Fruit fly (Drosophila melanogaster) whole organism, prepupa: Measurements from ENCODE around the gene Grip128.
A peak's percentile ranks its signal among the peaks of the same experiment; 100 is the strongest.

Source experiments
- CG10631 ChIP-seq: fragments of 200-800 bp; sonication (Bioruptor generic); optimal IDR thresholded peaks from 2 replicates; lab custom pipeline; 2016; ENCODE audit warnings: missing biosample characterization, missing genetic modification characterization
- CG10669 ChIP-seq: fragments of 200-800 bp; sonication (Bioruptor generic); optimal IDR thresholded peaks from 3 replicates; lab custom pipeline; 2018; ENCODE audit warnings: missing biosample characterization, mild to moderate bottlenecking, missing genetic modification characterization, moderate library complexity
- CG11294 ChIP-seq: fragments of 200-800 bp; sonication (Bioruptor generic); IDR thresholded peaks from 2 replicates; pipeline ENCODE4 v1.3.6; 2022; ENCODE audit warnings: missing biosample characterization, missing genetic modification characterization
- CG11762 ChIP-seq: fragments of 200-800 bp; sonication (Bioruptor generic); optimal IDR thresholded peaks from 3 replicates; lab custom pipeline; 2016; ENCODE audit warnings: missing biosample characterization, missing genetic modification characterization; ENCODE audit not compliant: insufficient read depth
- CG11902 ChIP-seq: fragments of 200-800 bp; sonication (Bioruptor generic); optimal IDR thresholded peaks from 3 replicates; lab custom pipeline; 2016; ENCODE audit warnings: missing biosample characterization, missing genetic modification characterization
- CG15336 ChIP-seq: fragments of 200-800 bp; sonication (Bioruptor generic); IDR thresholded peaks from 2 replicates; pipeline ENCODE4 v1.3.6; 2022; ENCODE audit warnings: missing biosample characterization, missing genetic modification characterization
- CG16779 ChIP-seq: fragments of 200-800 bp; sonication (Bioruptor generic); optimal IDR thresholded peaks from 3 replicates; lab custom pipeline; 2017; ENCODE audit warnings: missing biosample characterization, mild to moderate bottlenecking, missing genetic modification characterization
- CG3032 ChIP-seq: fragments of 200-800 bp; optimal IDR thresholded peaks from 2 replicates; lab custom pipeline; 2019; ENCODE audit warnings: missing biosample characterization, mild to moderate bottlenecking, missing genetic modification characterization, moderate library complexity
- CG31627 ChIP-seq: fragments of 200-800 bp; sonication (Bioruptor generic); optimal IDR thresholded peaks from 3 replicates; lab custom pipeline; 2016; ENCODE audit warnings: missing biosample characterization, missing genetic modification characterization
- CG32006 ChIP-seq: fragments of 200-800 bp; sonication (Bioruptor generic); optimal IDR thresholded peaks from 3 replicates; lab custom pipeline; 2017; ENCODE audit warnings: missing biosample characterization, mild to moderate bottlenecking, missing genetic modification characterization
- CG34406 ChIP-seq: fragments of 200-800 bp; sonication (Bioruptor generic); optimal IDR thresholded peaks from 3 replicates; lab custom pipeline; 2016; ENCODE audit warnings: missing biosample characterization, missing genetic modification characterization
- CG3919 ChIP-seq: fragments of 200-800 bp; sonication (Bioruptor generic); optimal IDR thresholded peaks from 3 replicates; lab custom pipeline; 2016; ENCODE audit warnings: missing biosample characterization, missing genetic modification characterization
- CG4318 ChIP-seq: fragments of 200-800 bp; sonication (Bioruptor generic); optimal IDR thresholded peaks from 3 replicates; lab custom pipeline; 2017; ENCODE audit warnings: missing biosample characterization, mild to moderate bottlenecking, missing genetic modification characterization
- CG6276 ChIP-seq: fragments of 200-800 bp; sonication (Bioruptor generic); optimal IDR thresholded peaks from 2 replicates; lab custom pipeline; 2017; ENCODE audit warnings: missing biosample characterization, mild to moderate bottlenecking, missing genetic modification characterization
- CG6792 ChIP-seq: fragments of 200-800 bp; sonication (Bioruptor generic); optimal IDR thresholded peaks from 3 replicates; lab custom pipeline; 2016; ENCODE audit warnings: missing biosample characterization, missing genetic modification characterization
- CG6808 ChIP-seq: fragments of 200-800 bp; sonication (Bioruptor generic); optimal IDR thresholded peaks from 3 replicates; lab custom pipeline; 2017; ENCODE audit warnings: missing biosample characterization, missing genetic modification characterization, mild to moderate bottlenecking, moderate library complexity, missing genetic modification reagents
- CG6854 ChIP-seq: fragments of 200-800 bp; sonication (Bioruptor generic); optimal IDR thresholded peaks from 2 replicates; lab custom pipeline; 2017; ENCODE audit warnings: missing biosample characterization, mild to moderate bottlenecking, missing genetic modification characterization
- CG7368 ChIP-seq: fragments of 200-800 bp; sonication (Bioruptor generic); optimal IDR thresholded peaks from 3 replicates; lab custom pipeline; 2016; ENCODE audit warnings: missing biosample characterization, missing genetic modification characterization
- CG8119 ChIP-seq: fragments of 200-800 bp; sonication (Bioruptor generic); IDR thresholded peaks from 3 replicates; pipeline ENCODE4 v1.3.6; 2022; ENCODE audit warnings: missing biosample characterization, missing genetic modification characterization
- CG8632 ChIP-seq: fragments of 200-800 bp; sonication (Bioruptor generic); optimal IDR thresholded peaks from 3 replicates; lab custom pipeline; 2016; ENCODE audit warnings: missing biosample characterization, missing genetic modification characterization
- CG9139 ChIP-seq: fragments of 200-800 bp; sonication (Bioruptor generic); optimal IDR thresholded peaks from 3 replicates; lab custom pipeline; 2017; ENCODE audit warnings: missing biosample characterization, mild to moderate bottlenecking, missing genetic modification characterization
- Eip75B ChIP-seq: fragments of 200-800 bp; sonication (Bioruptor generic); optimal IDR thresholded peaks from 3 replicates; lab custom pipeline; 2016; ENCODE audit warnings: missing biosample characterization, missing genetic modification characterization
- Eip78C ChIP-seq: fragments of 200-800 bp; sonication (Bioruptor generic); peaks from one replicate; lab custom pipeline; 2016; ENCODE audit warnings: missing biosample characterization, missing genetic modification characterization
- Eip93F ChIP-seq: fragments of 200-800 bp; sonication (Bioruptor generic); optimal IDR thresholded peaks from 2 replicates; lab custom pipeline; 2016; ENCODE audit warnings: missing biosample characterization, mild to moderate bottlenecking, missing genetic modification characterization
- Ets21C ChIP-seq: fragments of 200-800 bp; sonication (Bioruptor generic); optimal IDR thresholded peaks from 3 replicates; lab custom pipeline; 2016; ENCODE audit warnings: missing biosample characterization, missing genetic modification characterization
- Gug ChIP-seq: fragments of 200-800 bp; sonication (Bioruptor generic); IDR thresholded peaks from 2 replicates; pipeline ENCODE4 v1.3.6; 2022; ENCODE audit warnings: missing biosample characterization, missing genetic modification characterization
- Hr38 ChIP-seq: sonication (Bioruptor generic); optimal IDR thresholded peaks from 2 replicates; lab custom pipeline; 2016; ENCODE audit warnings: missing biosample characterization, missing genetic modification characterization
- Hr39 ChIP-seq: fragments of 200-800 bp; sonication (Bioruptor generic); optimal IDR thresholded peaks from 2 replicates; lab custom pipeline; 2016; ENCODE audit warnings: missing biosample characterization, missing genetic modification characterization
- Hr4 ChIP-seq: fragments of 200-800 bp; sonication (Bioruptor generic); optimal IDR thresholded peaks from 3 replicates; lab custom pipeline; 2016; ENCODE audit warnings: missing biosample characterization, missing genetic modification characterization
- Lpt ChIP-seq: fragments of 200-800 bp; sonication (Bioruptor generic); optimal IDR thresholded peaks from 3 replicates; lab custom pipeline; 2016; ENCODE audit warnings: missing biosample characterization, missing genetic modification characterization
- Met ChIP-seq: fragments of 200-800 bp; sonication (Bioruptor generic); optimal IDR thresholded peaks from 3 replicates; lab custom pipeline; 2016; ENCODE audit warnings: missing biosample characterization, missing genetic modification characterization
- OdsH ChIP-seq: fragments of 200-800 bp; sonication (Bioruptor generic); optimal IDR thresholded peaks from 3 replicates; lab custom pipeline; 2016; ENCODE audit warnings: missing biosample characterization, missing genetic modification characterization
- Smox ChIP-seq: fragments of 200-800 bp; sonication (Bioruptor generic); optimal IDR thresholded peaks from 3 replicates; lab custom pipeline; 2016; ENCODE audit warnings: missing biosample characterization, missing genetic modification characterization
- Sox102F ChIP-seq: fragments of 200-800 bp; sonication (Bioruptor generic); optimal IDR thresholded peaks from 2 replicates; lab custom pipeline; 2016; ENCODE audit warnings: missing biosample characterization, mild to moderate bottlenecking, missing genetic modification characterization
- Sox14 ChIP-seq: fragments of 200-800 bp; sonication (Bioruptor generic); optimal IDR thresholded peaks from 3 replicates; lab custom pipeline; 2016; ENCODE audit warnings: missing biosample characterization, missing genetic modification characterization
- Sox15 ChIP-seq: fragments of 200-800 bp; sonication (Bioruptor generic); optimal IDR thresholded peaks from 3 replicates; lab custom pipeline; 2016; ENCODE audit warnings: missing biosample characterization, missing genetic modification characterization
- achi ChIP-seq: fragments of 200-800 bp; sonication (Bioruptor generic); optimal IDR thresholded peaks from 3 replicates; lab custom pipeline; 2016; ENCODE audit warnings: missing biosample characterization, missing genetic modification characterization
- acj6 ChIP-seq: fragments of 200-800 bp; sonication (Bioruptor generic); optimal IDR thresholded peaks from 3 replicates; lab custom pipeline; 2016; ENCODE audit warnings: missing biosample characterization, missing genetic modification characterization
- cyc ChIP-seq: fragments of 200-800 bp; sonication (Bioruptor generic); optimal IDR thresholded peaks from 3 replicates; lab custom pipeline; 2016; ENCODE audit warnings: missing biosample characterization, missing genetic modification characterization
- dac ChIP-seq: fragments of 200-800 bp; sonication (Bioruptor generic); optimal IDR thresholded peaks from 2 replicates; lab custom pipeline; 2017; ENCODE audit warnings: missing biosample characterization, mild to moderate bottlenecking, missing genetic modification characterization
- dsx ChIP-seq: fragments of 200-800 bp; optimal IDR thresholded peaks from 3 replicates; lab custom pipeline; 2019; ENCODE audit warnings: missing biosample characterization, mild to moderate bottlenecking, missing genetic modification characterization, moderate library complexity; ENCODE audit not compliant: poor library complexity, severe bottlenecking
- esn ChIP-seq: fragments of 200-800 bp; sonication (Bioruptor generic); optimal IDR thresholded peaks from 2 replicates; lab custom pipeline; 2016; ENCODE audit warnings: missing biosample characterization, mild to moderate bottlenecking, missing genetic modification characterization, moderate library complexity
- fd59A ChIP-seq: fragments of 200-800 bp; sonication (Bioruptor generic); optimal IDR thresholded peaks from 2 replicates; lab custom pipeline; 2017; ENCODE audit warnings: missing biosample characterization, mild to moderate bottlenecking, missing genetic modification characterization, missing genetic modification reagents
- fkh ChIP-seq: fragments of 200-800 bp; sonication (Bioruptor generic); optimal IDR thresholded peaks from 3 replicates; lab custom pipeline; 2017; ENCODE audit warnings: missing biosample characterization, mild to moderate bottlenecking, missing genetic modification characterization, moderate library complexity
- lz ChIP-seq: fragments of 200-800 bp; sonication (Bioruptor generic); optimal IDR thresholded peaks from 3 replicates; lab custom pipeline; 2016; ENCODE audit warnings: missing biosample characterization, missing genetic modification characterization
- net ChIP-seq: fragments of 200-800 bp; sonication (Bioruptor generic); optimal IDR thresholded peaks from 3 replicates; lab custom pipeline; 2016; ENCODE audit warnings: missing biosample characterization, missing genetic modification characterization
- pdm3 ChIP-seq: fragments of 200-800 bp; sonication (Bioruptor generic); optimal IDR thresholded peaks from 3 replicates; lab custom pipeline; 2016; ENCODE audit warnings: missing biosample characterization, missing genetic modification characterization
- salr ChIP-seq, 2 experiments: fragments of 200-800 bp; sonication (Bioruptor generic); optimal IDR thresholded peaks; 3 replicates each; lab custom pipeline; 2016 to 2018; ENCODE audit warnings: missing biosample characterization in 2 of 2, missing genetic modification characterization in 2 of 2, mild to moderate bottlenecking in 1 of 2
- spab ChIP-seq: fragments of 200-800 bp; sonication (Bioruptor generic); optimal IDR thresholded peaks from 2 replicates; lab custom pipeline; 2017; ENCODE audit warnings: missing biosample characterization, mild to moderate bottlenecking, missing genetic modification characterization, missing genetic modification reagents
- ss ChIP-seq, 2 experiments: fragments of 200-800 bp; sonication (Bioruptor generic); optimal IDR thresholded peaks; 2 replicates in 1 of 2; 3 replicates in 1 of 2; lab custom pipeline; 2017 to 2018; ENCODE audit warnings: mild to moderate bottlenecking in 2 of 2, missing biosample characterization in 2 of 2, missing genetic modification characterization in 2 of 2, moderate library complexity in 1 of 2
- svp ChIP-seq: fragments of 200-800 bp; sonication (Bioruptor generic); peaks from one replicate; lab custom pipeline; 2016; ENCODE audit warnings: missing biosample characterization, missing genetic modification characterization
- topi ChIP-seq: fragments of 200-800 bp; sonication (Bioruptor generic); optimal IDR thresholded peaks from 3 replicates; lab custom pipeline; 2016; ENCODE audit warnings: missing biosample characterization, missing genetic modification characterization
- vri ChIP-seq: fragments of 200-800 bp; sonication (Bioruptor generic); optimal IDR thresholded peaks from 3 replicates; lab custom pipeline; 2016; ENCODE audit warnings: missing biosample characterization, mild to moderate bottlenecking, missing genetic modification characterization

Grip128 gene

dm6 chrX:15453121-15453520 lies 18.8 kb downstream of the Grip128 start, which contains the start of gene CG11655:
CG11655 (plus strand) TSS chrX:15453471.
- TF ChIP-seq CG11294 (GFP tag; lab: Robert Waterston, UW) = no peak
- TF ChIP-seq Hr39 (GFP tag; lab: Kevin White, UChicago) = peak; percentile 49
- TF ChIP-seq esn (GFP tag; lab: Kevin White, UChicago) = peak; percentile 61
- TF ChIP-seq fkh (GFP tag; lab: Kevin White, UChicago) = no peak
- peak; percentile 31 for TF ChIP-seq CG3032 (tag; lab: Kevin White, UChicago)
- TF ChIP-seq Sox15 (GFP tag; lab: Kevin White, UChicago) = peak; percentile 34
- no peak for TF ChIP-seq CG9139
- TF ChIP-seq fd59A (GFP tag; lab: Kevin White, UChicago) = peak; percentile 34
- TF ChIP-seq CG4318 = no peak
- TF ChIP-seq svp (GFP tag; lab: Kevin White, UChicago) = no peak
- no peak for TF ChIP-seq CG8632 (GFP tag; lab: Kevin White, UChicago)
- no peak for TF ChIP-seq CG10669 (GFP tag; lab: Kevin White, UChicago)
- peak; percentile 50 for TF ChIP-seq pdm3 (GFP tag; lab: Kevin White, UChicago)
- TF ChIP-seq spab (GFP tag; lab: Kevin White, UChicago) = no peak
- TF ChIP-seq ss (GFP tag; optimal IDR thresholded peaks at IDR 0.05; lab: Kevin White, UChicago) = no peak
- no peak for TF ChIP-seq Gug (GFP tag; lab: Robert Waterston, UW)
- TF ChIP-seq Hr4 (GFP tag; lab: Kevin White, UChicago) = no peak
- no peak for TF ChIP-seq Hr38
- TF ChIP-seq salr (GFP tag; optimal IDR thresholded peaks at IDR 0.05; lab: Kevin White, UChicago) = no peak
- peak; percentile 45 for TF ChIP-seq CG31627
- no peak for TF ChIP-seq acj6 (GFP tag; lab: Kevin White, UChicago)
- TF ChIP-seq CG10631 (GFP tag; lab: Kevin White, UChicago) = no peak
- TF ChIP-seq Eip93F = no peak
- no peak for TF ChIP-seq CG3919 (GFP tag; lab: Kevin White, UChicago)
- TF ChIP-seq Eip75B (GFP tag; lab: Kevin White, UChicago) = peak; percentile 47
- no peak for TF ChIP-seq dac (GFP tag; lab: Kevin White, UChicago)
- peak; percentile 63 for TF ChIP-seq dsx (GFP tag; lab: Kevin White, UChicago)
- TF ChIP-seq Smox (GFP tag; lab: Kevin White, UChicago) = peak; percentile 50
- TF ChIP-seq CG11762 = no peak
- no peak for TF ChIP-seq Sox102F (GFP tag; lab: Kevin White, UChicago)
- TF ChIP-seq Met (GFP tag; lab: Kevin White, UChicago) = no peak
- TF ChIP-seq Ets21C (GFP tag; lab: Kevin White, UChicago) = no peak
- peak; percentile 42 for TF ChIP-seq CG15336 (GFP tag; lab: Robert Waterston, UW)
- no peak for TF ChIP-seq vri
- no peak for TF ChIP-seq CG7368 (GFP tag; lab: Kevin White, UChicago)
- no peak for TF ChIP-seq achi (GFP tag; lab: Kevin White, UChicago)
- TF ChIP-seq CG8119 = 0 out of 3 replicates have a peak, but pooled peaks have one; percentile 20
- peak; percentile 38 for TF ChIP-seq CG34406 (GFP tag; lab: Kevin White, UChicago)
- TF ChIP-seq CG32006 (GFP tag; lab: Kevin White, UChicago) = peak; percentile 55
- no peak for TF ChIP-seq OdsH (GFP tag; lab: Kevin White, UChicago)
- no peak for TF ChIP-seq CG6808 (GFP tag; lab: Kevin White, UChicago)
- peak; percentile 63 for TF ChIP-seq CG6854 (GFP tag; lab: Kevin White, UChicago)
- TF ChIP-seq CG11902 = peak; percentile 31
- peak; percentile 60 for TF ChIP-seq lz (GFP tag; lab: Kevin White, UChicago)
- TF ChIP-seq topi = peak; percentile 62
- peak; percentile 12 for TF ChIP-seq Lpt (GFP tag; lab: Kevin White, UChicago)
- peak; percentile 50 for TF ChIP-seq Sox14 (GFP tag; lab: Kevin White, UChicago)
- TF ChIP-seq cyc (GFP tag; lab: Kevin White, UChicago) = peak; percentile 55
- peak; percentile 38 for TF ChIP-seq CG6792
- TF ChIP-seq net (GFP tag; lab: Kevin White, UChicago) = peak; percentile 52
- TF ChIP-seq CG6276 (GFP tag; lab: Kevin White, UChicago) = no peak
- no peak for TF ChIP-seq CG16779
- TF ChIP-seq Eip78C (GFP tag; lab: Kevin White, UChicago) = peak; percentile 79
